Worm (Caenorhabditis elegans) whole organism, L3 larva: ENCODE data around the gene D2062.1.
A peak's percentile ranks its signal among the peaks of the same experiment; 100 is the strongest.
"Not testable (repeated sequence)": the region's sequence is repeated elsewhere in the genome, so short reads cannot be mapped to it uniquely, and the experiment has no call there.

Experiments used
- R02D3.7 ChIP-seq: fragments of 150-350 bp; optimal IDR thresholded peaks from 2 replicates; lab custom pipeline; 2014; ENCODE audit warnings: missing biosample characterization, missing genetic modification characterization
- ZK546.5 ChIP-seq: sonication (generic microtip); optimal IDR thresholded peaks from 2 replicates; lab custom pipeline; 2017; ENCODE audit warnings: missing biosample characterization, missing genetic modification characterization
- aly-2 ChIP-seq: fragments of 150-350 bp; optimal IDR thresholded peaks from 2 replicates; lab custom pipeline; 2014; ENCODE audit warnings: missing biosample characterization, missing genetic modification characterization
- ama-1 ChIP-seq: fragments of 150-350 bp; optimal IDR thresholded peaks from 2 replicates; lab custom pipeline; 2018
- ceh-28 ChIP-seq: fragments of 150-350 bp; optimal IDR thresholded peaks from 2 replicates; lab custom pipeline; 2014; ENCODE audit warnings: missing biosample characterization, missing genetic modification reagents, missing genetic modification characterization
- egl-27 ChIP-seq: sonication (generic microtip); optimal IDR thresholded peaks from 4 replicates; lab custom pipeline; 2017; ENCODE audit warnings: missing biosample characterization, missing genetic modification reagents, missing genetic modification characterization
- elt-1 ChIP-seq: fragments of 150-350 bp; optimal IDR thresholded peaks from 2 replicates; lab custom pipeline; 2014; ENCODE audit warnings: missing biosample characterization, missing genetic modification characterization
- elt-2 ChIP-seq: sonication (generic microtip); optimal IDR thresholded peaks from 2 replicates; lab custom pipeline; 2016; ENCODE audit warnings: missing genetic modification reagents, mild to moderate bottlenecking, missing genetic modification characterization, missing compliant biosample characterization
- eor-1 ChIP-seq, 2 experiments: fragments of 150-350 bp; optimal IDR thresholded peaks; 2 replicates each; lab custom pipeline; 2014 to 2018; ENCODE audit warnings: missing biosample characterization in 2 of 2, missing genetic modification characterization in 2 of 2
- fos-1 ChIP-seq: fragments of 150-350 bp; optimal IDR thresholded peaks from 2 replicates; lab custom pipeline; 2014; ENCODE audit warnings: missing biosample characterization, missing genetic modification characterization
- hmg-11 ChIP-seq: sonication (generic microtip); optimal IDR thresholded peaks from 2 replicates; lab custom pipeline; 2016; ENCODE audit warnings: missing genetic modification characterization, missing compliant biosample characterization
- jun-1 ChIP-seq: fragments of 150-350 bp; optimal IDR thresholded peaks from 2 replicates; lab custom pipeline; 2014; ENCODE audit warnings: missing biosample characterization, missing genetic modification reagents, missing genetic modification characterization
- lin-39 ChIP-seq: fragments of 150-350 bp; optimal IDR thresholded peaks from 2 replicates; lab custom pipeline; 2018; ENCODE audit warnings: missing biosample characterization, missing genetic modification reagents, missing genetic modification characterization
- lsy-12 ChIP-seq: sonication (generic microtip); optimal IDR thresholded peaks from 2 replicates; lab custom pipeline; 2016; ENCODE audit warnings: mild to moderate bottlenecking, missing genetic modification characterization, missing compliant biosample characterization
- nhr-23 ChIP-seq: fragments of 150-350 bp; optimal IDR thresholded peaks from 2 replicates; lab custom pipeline; 2014; ENCODE audit warnings: missing biosample characterization, missing genetic modification reagents, missing genetic modification characterization
- nhr-25 ChIP-seq: sonication (generic microtip); optimal IDR thresholded peaks from 2 replicates; lab custom pipeline; 2017; ENCODE audit warnings: missing biosample characterization, missing genetic modification characterization
- nhr-43 ChIP-seq: sonication (generic microtip); optimal IDR thresholded peaks from 2 replicates; lab custom pipeline; 2016; ENCODE audit warnings: mild to moderate bottlenecking, missing genetic modification characterization, missing compliant biosample characterization; ENCODE audit not compliant: poor library complexity, severe bottlenecking
- nhr-76 ChIP-seq: fragments of 150-350 bp; sonication (generic microtip); optimal IDR thresholded peaks from 5 replicates; lab custom pipeline; 2014; ENCODE audit warnings: missing biosample characterization, missing genetic modification characterization
- nhr-77 ChIP-seq: fragments of 150-350 bp; optimal IDR thresholded peaks from 2 replicates; lab custom pipeline; 2014; ENCODE audit warnings: missing biosample characterization, missing genetic modification characterization
- pha-4 ChIP-seq: fragments of 150-350 bp; optimal IDR thresholded peaks from 2 replicates; lab custom pipeline; 2014; ENCODE audit warnings: missing biosample characterization, missing genetic modification reagents, missing genetic modification characterization
- pqm-1 ChIP-seq: fragments of 150-350 bp; optimal IDR thresholded peaks from 2 replicates; lab custom pipeline; 2017; ENCODE audit warnings: missing biosample characterization, missing genetic modification characterization, inconsistent platforms
- skn-1 ChIP-seq: fragments of 150-350 bp; optimal IDR thresholded peaks from 2 replicates; lab custom pipeline; 2014; ENCODE audit warnings: missing biosample characterization, missing genetic modification characterization
- snpc-4 ChIP-seq: fragments of 150-350 bp; optimal IDR thresholded peaks from 2 replicates; lab custom pipeline; 2014; ENCODE audit warnings: missing biosample characterization, missing genetic modification characterization
- unc-62 ChIP-seq: fragments of 150-350 bp; sonication (generic microtip); optimal IDR thresholded peaks from 4 replicates; lab custom pipeline; 2014; ENCODE audit warnings: missing biosample characterization, missing genetic modification reagents, missing genetic modification characterization
- zag-1 ChIP-seq: fragments of 150-350 bp; optimal IDR thresholded peaks from 2 replicates; lab custom pipeline; 2014; ENCODE audit warnings: missing biosample characterization, missing genetic modification characterization

D2062.1 gene

DNA sequence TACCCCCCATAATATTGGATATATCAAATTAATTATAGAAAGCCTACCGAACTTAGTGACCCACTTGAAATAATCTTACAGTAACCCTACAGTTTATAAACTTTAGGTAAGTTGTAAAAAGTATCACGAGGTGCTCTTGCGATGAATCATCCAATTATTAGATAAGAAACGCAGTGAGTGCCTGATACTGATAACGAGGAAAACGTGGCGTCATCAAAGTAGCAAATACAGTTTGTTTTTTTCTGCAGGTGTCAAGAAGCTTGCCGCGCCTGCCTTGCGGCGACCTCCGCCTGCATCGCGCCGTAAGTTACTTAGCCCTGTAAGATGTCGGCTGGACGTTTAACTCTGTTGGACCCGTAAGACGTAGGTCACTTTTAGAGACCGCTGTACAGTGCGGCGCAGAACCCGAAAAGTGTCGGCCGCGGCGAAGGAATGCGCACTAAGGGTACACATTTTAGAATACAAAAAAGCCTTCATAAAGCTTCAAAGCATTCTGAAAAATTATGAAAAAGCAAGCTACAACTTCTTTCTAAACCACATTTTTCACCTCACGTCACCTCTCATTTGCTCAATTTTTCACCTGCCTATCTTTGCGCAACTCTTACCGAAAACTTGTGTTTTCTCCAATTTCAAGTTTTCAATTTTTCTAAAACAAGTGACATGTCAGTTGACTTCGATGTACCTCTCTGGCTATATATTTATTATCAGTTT, 20.9 kb upstream of the D2062.1 start, which contains the start of gene sri-38:
Gene sri-38, plus strand, starts transcription at position 661 of the 711 bp plus-strand sequence.
- TF ChIP-seq elt-2 (tag; lab: Kevin White, UChicago) (peak; percentile 96), fos-1 (peak; percentile 30), zag-1 (tag; lab: Kevin White, UChicago) (no peak), jun-1 (peak; percentile 55), unc-62 (GFP tag; lab: Kevin White, UChicago) (no peak), pqm-1 (peak; percentile 73)

DNA sequence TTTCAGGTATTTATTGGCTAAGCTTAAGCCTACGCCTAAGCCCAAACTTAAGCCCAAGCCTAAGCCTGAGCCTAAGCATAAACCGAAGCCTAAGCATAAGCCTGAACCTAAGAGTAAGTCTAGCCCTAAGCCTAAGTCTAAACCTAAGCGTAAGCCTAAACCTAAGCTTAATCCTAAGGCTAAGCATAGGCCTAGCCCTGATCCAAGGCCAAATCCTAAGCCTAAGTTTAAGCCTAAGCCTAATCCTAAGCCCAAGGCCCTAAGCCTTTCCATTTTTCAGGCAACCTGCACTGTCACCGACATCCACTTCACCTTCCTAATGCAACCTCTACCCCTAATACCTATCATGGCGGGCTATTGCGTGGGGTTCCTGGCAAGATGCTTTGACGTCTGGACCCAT, 20.3 kb upstream of the D2062.1 start:
- TF ChIP-seq skn-1 (tag; lab: Kevin White, UChicago) = no peak
- TF ChIP-seq hmg-11 (tag; lab: Kevin White, UChicago) = no peak
- TF ChIP-seq lsy-12 (tag; lab: Kevin White, UChicago) = no peak
- no peak for TF ChIP-seq lin-39 (tag; lab: Kevin White, UChicago)

DNA sequence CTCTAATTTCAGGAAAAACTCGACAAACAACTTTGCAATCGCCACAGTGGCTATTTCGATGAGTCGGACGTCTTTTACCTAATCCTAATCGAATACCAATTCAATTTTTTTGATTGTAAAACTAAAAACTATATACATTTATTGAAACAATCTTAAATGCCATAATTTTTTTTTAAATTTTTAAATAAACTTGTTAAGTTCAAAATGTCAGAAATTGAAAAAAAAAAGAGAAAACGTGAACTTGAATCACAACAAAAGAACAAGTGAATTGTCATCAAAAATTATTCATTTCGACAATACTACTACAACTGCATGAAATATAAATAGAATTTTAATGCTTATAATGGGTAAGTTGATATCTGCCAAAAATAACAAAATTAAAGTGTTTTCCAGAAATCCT, 19.0 kb upstream of the D2062.1 start, which contains the start of gene D2062.13:
Gene D2062.13, plus strand, starts transcription at position 301 of the 400 bp plus-strand sequence.
- TF ChIP-seq elt-1, aly-2, nhr-23 (tag; lab: Kevin White, UChicago): not testable (repeated sequence)

DNA sequence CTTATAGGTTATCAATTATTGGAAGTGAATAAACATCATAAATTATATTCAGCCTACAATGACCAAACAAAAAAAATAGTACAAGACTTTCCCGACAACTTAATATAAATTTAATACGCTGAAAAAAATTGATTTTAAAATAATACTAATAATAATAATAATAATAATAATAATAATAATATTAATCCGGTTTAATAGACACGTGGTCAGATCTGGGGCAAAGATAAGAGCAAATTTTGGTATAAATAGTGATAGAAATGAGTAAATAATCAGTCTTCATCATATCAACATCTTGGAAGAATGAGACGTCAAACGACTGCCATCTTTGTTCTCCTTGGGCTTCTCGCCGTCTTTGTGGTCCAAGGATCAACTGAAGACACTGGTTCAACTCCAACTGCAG, 14.6 kb upstream of the D2062.1 start, which contains the start of gene msrp-5:
Gene msrp-5, plus strand, starts transcription at position 301 of the 400 bp plus-strand sequence.
- TF ChIP-seq pha-4 (tag; lab: Kevin White, UChicago); nhr-76; ZK546.5: not testable (repeated sequence)

DNA sequence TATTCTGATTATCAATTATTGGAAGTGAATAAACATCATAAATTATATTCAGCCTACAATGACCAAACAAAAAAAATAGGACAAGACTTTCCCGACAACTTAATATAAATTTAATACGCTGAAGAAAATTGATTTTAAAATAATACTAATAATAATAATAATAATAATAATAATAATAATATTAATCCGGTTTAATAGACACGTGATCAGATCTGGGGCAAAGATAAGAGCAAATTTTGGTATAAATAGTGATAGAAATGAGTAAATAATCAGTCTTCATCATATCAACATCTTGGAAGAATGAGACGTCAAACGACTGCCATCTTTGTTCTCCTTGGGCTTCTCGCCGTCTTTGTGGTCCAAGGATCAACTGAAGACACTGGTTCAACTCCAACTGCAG, 12.1 kb upstream of the D2062.1 start, which contains the start of gene msrp-6:
Gene msrp-6, plus strand, starts transcription at position 301 of the 400 bp plus-strand sequence.
- TF ChIP-seq ama-1 (lab: Kevin White, UChicago); nhr-77; nhr-25 (tag; lab: Kevin White, UChicago): not testable (repeated sequence)
- TF ChIP-seq, all 47 proteins: peak for 0; not testable (repeated sequence) for 47

DNA sequence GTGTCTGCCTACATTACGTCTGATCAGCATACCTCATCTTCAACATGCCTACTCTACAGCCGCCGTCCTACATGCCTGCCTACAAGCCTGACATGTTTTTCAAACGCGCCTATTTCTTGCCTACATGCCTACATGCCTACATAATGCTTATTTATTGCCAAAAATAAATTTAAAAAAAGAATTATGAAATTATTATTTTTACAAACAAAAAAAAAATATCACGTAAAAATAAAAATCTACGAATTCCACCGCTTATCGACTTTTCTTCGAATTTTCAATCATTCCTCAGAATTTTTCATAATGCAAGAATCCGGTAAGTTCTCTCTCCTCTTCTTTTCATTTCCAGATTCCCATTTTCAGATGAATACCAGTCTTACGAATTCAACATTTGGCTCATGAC, 8.8 kb upstream of the D2062.1 start, which contains the start of gene D2062.5:
Gene D2062.5, plus strand, starts transcription at position 301 of the 400 bp plus-strand sequence.
- TF ChIP-seq eor-1 (tag; optimal IDR thresholded peaks at IDR 0.05; lab: Kevin White, UChicago) (no peak), snpc-4 (tag; lab: Kevin White, UChicago) (no peak), fos-1 (no peak), elt-2 (tag; lab: Kevin White, UChicago) (no peak), unc-62 (GFP tag; lab: Kevin White, UChicago) (no peak), egl-27 (tag; lab: Kevin White, UChicago) (no peak), aly-2 (tag; lab: Kevin White, UChicago) (no peak), R02D3.7 (tag; lab: Kevin White, UChicago) (no peak)

DNA sequence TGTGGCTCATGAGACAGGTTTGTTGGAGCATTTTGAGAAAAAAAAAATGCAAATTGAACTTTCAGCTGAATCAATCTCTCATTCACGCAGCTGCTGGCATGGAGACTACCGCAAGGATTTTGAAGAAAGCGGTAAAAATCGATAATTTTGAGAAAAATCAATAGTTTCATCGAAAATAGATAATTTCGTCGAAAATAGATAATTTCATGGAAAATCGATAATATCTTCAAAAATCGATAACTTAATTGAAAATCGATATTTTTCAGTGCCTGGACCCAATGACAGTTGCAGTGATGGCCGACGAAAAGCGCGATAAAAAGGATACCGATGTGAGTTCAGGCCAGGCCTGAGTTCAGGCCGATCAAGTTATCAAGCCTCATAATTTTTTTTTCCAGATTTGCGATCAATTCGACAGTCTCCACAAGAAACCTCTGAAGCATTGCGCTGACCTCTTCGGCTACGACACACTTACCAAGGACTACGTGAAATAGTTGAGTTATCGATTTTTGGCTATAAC, 8.3 kb upstream of the D2062.1 start, which contains the start of gene D2062.4:
Gene D2062.4, plus strand, starts transcription at position 467 of the 517 bp plus-strand sequence.
- TF ChIP-seq ceh-28 (tag; lab: Kevin White, UChicago) = peak; percentile 54

DNA sequence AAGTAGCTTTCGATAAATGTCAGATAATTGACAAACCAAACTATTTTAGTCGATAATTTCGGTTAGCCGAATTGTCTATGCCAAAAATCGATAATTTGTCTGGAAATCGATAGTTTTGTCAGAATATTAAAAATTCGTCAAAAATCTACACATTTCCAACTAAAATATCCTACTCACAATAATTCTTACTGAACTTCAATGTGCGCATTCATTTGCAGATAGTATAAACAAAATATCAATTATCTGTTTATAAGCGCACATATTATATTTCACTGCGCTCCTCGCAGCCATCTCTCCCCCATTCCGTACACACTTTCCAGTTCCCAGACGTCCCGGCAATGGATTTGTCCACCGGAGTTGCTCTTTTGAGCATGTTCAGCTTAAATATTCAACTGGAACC, 6.5 kb upstream of the D2062.1 start, which contains the start of gene lgc-28:
Gene lgc-28, plus strand, starts transcription at position 301 of the 400 bp plus-strand sequence.
- TF ChIP-seq nhr-43 (no peak), nhr-25 (tag; lab: Kevin White, UChicago) (no peak), ceh-28 (tag; lab: Kevin White, UChicago) (no peak), pha-4 (tag; lab: Kevin White, UChicago) (no peak)
